Worm (Caenorhabditis elegans): ENCODE data around the gene C49A9.9.

DNA sequence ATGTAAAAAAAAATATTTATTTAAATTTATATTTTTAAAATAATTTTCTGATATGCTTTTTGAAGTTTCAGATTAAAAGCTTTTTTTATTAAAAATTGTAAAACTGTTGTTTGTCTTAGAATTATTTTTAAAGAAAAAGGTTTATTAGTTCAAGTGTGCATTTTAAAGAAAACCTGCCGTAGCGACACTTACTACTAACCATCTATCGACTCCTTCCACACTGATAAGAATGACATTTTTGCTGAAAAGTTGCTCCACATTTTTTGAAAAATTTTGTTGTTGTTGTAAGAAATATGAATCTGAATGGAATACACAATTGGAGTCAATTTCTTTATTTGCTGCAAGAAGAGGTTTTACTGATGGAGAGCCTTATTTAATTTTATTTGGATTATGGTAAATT lies 10.8 kb downstream of the C49A9.9 start, which contains the start of gene C49A9.1:
- TF ChIP-seq snpc-4 (tag; optimal IDR thresholded peaks at IDR 0.05) (no peak), elt-2 (tag; optimal IDR thresholded peaks at IDR 0.05) (no peak)

All from whole organism, L1 larva.